Fruit fly (Drosophila melanogaster): ENCODE results near the gene CG8086.

Gene CG8086

DNA sequence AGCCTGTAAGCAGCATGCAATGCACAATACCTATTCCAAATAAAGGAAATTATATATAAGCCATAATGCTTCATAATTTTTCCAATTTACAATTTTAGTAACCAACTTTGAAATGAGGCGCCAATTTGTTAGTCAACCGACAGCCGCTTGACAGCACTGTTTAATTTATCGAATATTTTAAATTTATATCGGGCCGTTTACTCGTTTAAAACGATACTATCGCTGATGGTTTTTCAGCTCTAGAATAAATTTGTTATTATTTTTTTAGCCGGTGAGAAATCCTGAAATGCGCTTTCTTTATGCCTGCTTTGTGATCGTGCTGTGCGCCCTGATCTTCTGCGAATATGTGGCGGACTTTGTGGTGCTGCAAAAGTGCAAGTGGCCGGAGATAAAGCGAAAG, 58.5 kb downstream of the CG8086 start, which contains the start of gene PGAP5 (continued):
- TF ChIP-seq stwl (tag; optimal IDR thresholded peaks at IDR 0.05) (peak; percentile 52), CG14860 (GFP tag; IDR thresholded peaks at IDR 0.05; ENCODE audit: partially characterized antibody) (peak; percentile 85), CG42726 (GFP tag; IDR thresholded peaks at IDR 0.05; ENCODE audit: partially characterized antibody) (peak; percentile 92), slbo (GFP tag; IDR thresholded peaks at IDR 0.05) (peak; percentile 42; the same call in 1 of the 2 replicates), corto (GFP tag; optimal IDR thresholded peaks at IDR 0.05) (peak; percentile 19), CG12155 (GFP tag; optimal IDR thresholded peaks at IDR 0.05) (peak; percentile 29), Sry-δ (GFP tag; optimal IDR thresholded peaks at IDR 0.05) (peak; percentile 91), CG10267 (tag; optimal IDR thresholded peaks at IDR 0.05) (peak; percentile 93), amos (GFP tag; IDR thresholded peaks at IDR 0.05; ENCODE audit: partially characterized antibody) (peak; percentile 97), Opbp (GFP tag; IDR thresholded peaks at IDR 0.05; ENCODE audit: partially characterized antibody) (peak; percentile 93), Rfx (GFP tag; IDR thresholded peaks at IDR 0.05) (peak; percentile 63; the same call in 1 of the 2 replicates), nerfin-2 (GFP tag; IDR thresholded peaks at IDR 0.05; ENCODE audit: partially characterized antibody) (peak; percentile 74), seq (GFP tag; IDR thresholded peaks at IDR 0.05) (no peak), tll (GFP tag; optimal IDR thresholded peaks at IDR 0.05) (no peak), CG7963 (GFP tag; IDR thresholded peaks at IDR 0.05; ENCODE audit: partially characterized antibody) (peak; percentile 85), CG2120 (GFP tag; optimal IDR thresholded peaks at IDR 0.05) (peak; percentile 60), CG10979 (tag; optimal IDR thresholded peaks at IDR 0.05) (no peak), CG4617 (GFP tag; optimal IDR thresholded peaks at IDR 0.05; ENCODE audit: borderline replicate concordance) (peak; percentile 35), Dref (GFP tag; IDR thresholded peaks at IDR 0.05) (peak; percentile 89), CG13287 (GFP tag; IDR thresholded peaks at IDR 0.05; ENCODE audit: partially characterized antibody) (peak; percentile 99), Dp (GFP tag; optimal IDR thresholded peaks at IDR 0.05) (peak; percentile 96), danr (GFP tag; IDR thresholded peaks at IDR 0.05) (no peak), Doc3 (GFP tag; IDR thresholded peaks at IDR 0.05; ENCODE audit: partially characterized antibody) (peak; percentile 96), CG16863 (GFP tag; optimal IDR thresholded peaks at IDR 0.05) (peak; percentile 34), pzg (GFP tag; optimal IDR thresholded peaks at IDR 0.05) (peak; percentile 84), PHDP (tag; optimal IDR thresholded peaks at IDR 0.05) (no peak), CG2116 (GFP tag; optimal IDR thresholded peaks at IDR 0.05) (peak; percentile 56), ems (GFP tag; optimal IDR thresholded peaks at IDR 0.05) (peak; percentile 16), ato (GFP tag; IDR thresholded peaks at IDR 0.05; ENCODE audit: partially characterized antibody) (peak; percentile 85), Oaz (GFP tag; IDR thresholded peaks at IDR 0.05) (no peak), zf30C (GFP tag; optimal IDR thresholded peaks at IDR 0.05) (no peak), lbe (GFP tag; optimal IDR thresholded peaks at IDR 0.05) (peak; percentile 75), inv (GFP tag; IDR thresholded peaks at IDR 0.05; ENCODE audit: partially characterized antibody) (peak; percentile 87), mam (GFP tag; optimal IDR thresholded peaks at IDR 0.05) (peak; percentile 30), row (GFP tag; IDR thresholded peaks at IDR 0.05) (0 out of 3 replicates have a peak, but pooled peaks have one; percentile 26), CG17385 (GFP tag; optimal IDR thresholded peaks at IDR 0.05) (no peak), hth (optimal IDR thresholded peaks at IDR 0.05) (no peak), unc-4 (GFP tag; IDR thresholded peaks at IDR 0.05; ENCODE audit: partially characterized antibody) (peak; percentile 98), pho (GFP tag; optimal IDR thresholded peaks at IDR 0.05) (peak; percentile 24), Atf6 (GFP tag; IDR thresholded peaks at IDR 0.05) (no peak), nmo (GFP tag; optimal IDR thresholded peaks at IDR 0.05) (peak; percentile 28), CG10274 (GFP tag; optimal IDR thresholded peaks at IDR 0.05) (no peak), E2f2 (GFP tag; IDR thresholded peaks at IDR 0.05) (peak; percentile 99), CG7556 (GFP tag; optimal IDR thresholded peaks at IDR 0.05) (no peak), CG6791 (GFP tag; IDR thresholded peaks at IDR 0.05; ENCODE audit: partially characterized antibody) (peak; percentile 94), gcm2 (GFP tag; optimal IDR thresholded peaks at IDR 0.05) (peak; percentile 34), CG9797 (GFP tag; optimal IDR thresholded peaks at IDR 0.05) (peak; percentile 13), CG15696 (tag; optimal IDR thresholded peaks at IDR 0.05) (no peak), CHES-1-like (GFP tag; optimal IDR thresholded peaks at IDR 0.05) (peak; percentile 26)

Data from whole organism, embryonic.